Worm (Caenorhabditis elegans) whole organism, L2 larva: ENCODE measurements around the gene cblc-1.
A peak's percentile ranks its signal among the peaks of the same experiment; 100 is the strongest.

Source experiments
- C34F6.9 ChIP-seq: fragments of 150-350 bp; optimal IDR thresholded peaks from 2 replicates; lab custom pipeline; 2014; ENCODE audit warnings: missing biosample characterization, missing genetic modification characterization
- F13H6.1 ChIP-seq: sonication (generic microtip); optimal IDR thresholded peaks from 2 replicates; lab custom pipeline; 2016; ENCODE audit warnings: missing genetic modification characterization, missing compliant biosample characterization
- ZK546.5 ChIP-seq: sonication (generic microtip); optimal IDR thresholded peaks from 2 replicates; lab custom pipeline; 2017; ENCODE audit warnings: missing biosample characterization, missing genetic modification characterization
- aly-2 ChIP-seq: fragments of 150-350 bp; optimal IDR thresholded peaks from 2 replicates; lab custom pipeline; 2014; ENCODE audit warnings: missing biosample characterization, missing genetic modification characterization
- ama-1 ChIP-seq: fragments of 150-350 bp; optimal IDR thresholded peaks from 2 replicates; lab custom pipeline; 2018; ENCODE audit warnings: inconsistent platforms
- blmp-1 ChIP-seq: sonication (generic microtip); optimal IDR thresholded peaks from 2 replicates; lab custom pipeline; 2017; ENCODE audit warnings: missing genetic modification characterization, mild to moderate bottlenecking, missing compliant biosample characterization, antibody characterized with exemption, moderate library complexity; ENCODE audit not compliant: insufficient read depth
- ceh-16 ChIP-seq: fragments of 150-350 bp; optimal IDR thresholded peaks from 2 replicates; lab custom pipeline; 2014; ENCODE audit warnings: missing biosample characterization, missing genetic modification characterization
- ceh-82 ChIP-seq: fragments of 150-350 bp; optimal IDR thresholded peaks from 2 replicates; lab custom pipeline; 2014; ENCODE audit warnings: missing biosample characterization, missing genetic modification characterization
- crh-2 ChIP-seq: sonication (generic microtip); optimal IDR thresholded peaks from 2 replicates; lab custom pipeline; 2017; ENCODE audit warnings: missing biosample characterization, missing genetic modification characterization
- egl-27 ChIP-seq: sonication (generic microtip); optimal IDR thresholded peaks from 3 replicates; lab custom pipeline; 2017; ENCODE audit warnings: missing biosample characterization, missing genetic modification reagents, missing genetic modification characterization
- elt-1 ChIP-seq: fragments of 150-350 bp; optimal IDR thresholded peaks from 2 replicates; lab custom pipeline; 2014; ENCODE audit warnings: missing biosample characterization, missing genetic modification characterization
- elt-3 ChIP-seq: sonication (generic microtip); optimal IDR thresholded peaks from 2 replicates; lab custom pipeline; 2017; ENCODE audit warnings: missing biosample characterization, missing genetic modification characterization
- fos-1 ChIP-seq: fragments of 150-350 bp; optimal IDR thresholded peaks from 2 replicates; lab custom pipeline; 2014; ENCODE audit warnings: missing biosample characterization, missing genetic modification characterization
- gmeb-1 ChIP-seq: fragments of 150-350 bp; optimal IDR thresholded peaks from 2 replicates; lab custom pipeline; 2014; ENCODE audit warnings: missing biosample characterization, missing genetic modification characterization
- lin-11 ChIP-seq: fragments of 150-350 bp; sonication (generic microtip); optimal IDR thresholded peaks from 2 replicates; lab custom pipeline; 2014; ENCODE audit warnings: missing biosample characterization, missing genetic modification characterization, inconsistent platforms, mixed read lengths
- lin-13 ChIP-seq: fragments of 150-350 bp; optimal IDR thresholded peaks from 2 replicates; lab custom pipeline; 2014; ENCODE audit warnings: missing biosample characterization, missing genetic modification reagents, missing genetic modification characterization
- lsy-2 ChIP-seq, 2 experiments: fragments of 150-350 bp in 1 of 2; sonication (generic microtip) in 1 of 2; optimal IDR thresholded peaks; 2 replicates each; lab custom pipeline; 2014 to 2017; ENCODE audit warnings: missing biosample characterization in 2 of 2, missing genetic modification characterization in 2 of 2
- mbf-1 ChIP-seq: sonication (generic microtip); optimal IDR thresholded peaks from 2 replicates; lab custom pipeline; 2017; ENCODE audit warnings: missing biosample characterization, missing genetic modification characterization
- nhr-10 ChIP-seq: sonication (generic microtip); optimal IDR thresholded peaks from 2 replicates; lab custom pipeline; 2017; ENCODE audit warnings: missing biosample characterization, missing genetic modification characterization
- nhr-11 ChIP-seq: fragments of 150-350 bp; optimal IDR thresholded peaks from 2 replicates; lab custom pipeline; 2014; ENCODE audit warnings: missing biosample characterization, missing genetic modification characterization
- nhr-12 ChIP-seq: fragments of 150-350 bp; optimal IDR thresholded peaks from 2 replicates; lab custom pipeline; 2014; ENCODE audit warnings: missing biosample characterization, missing genetic modification characterization
- nhr-129 ChIP-seq: fragments of 150-350 bp; optimal IDR thresholded peaks from 2 replicates; lab custom pipeline; 2014; ENCODE audit warnings: missing biosample characterization, missing genetic modification characterization
- nhr-21 ChIP-seq: fragments of 150-350 bp; optimal IDR thresholded peaks from 2 replicates; lab custom pipeline; 2014; ENCODE audit warnings: missing biosample characterization, missing genetic modification characterization
- nhr-23 ChIP-seq: fragments of 150-350 bp; optimal IDR thresholded peaks from 2 replicates; lab custom pipeline; 2014; ENCODE audit warnings: missing biosample characterization, missing genetic modification reagents, missing genetic modification characterization
- nhr-25 ChIP-seq: fragments of 150-350 bp; sonication (generic microtip); optimal IDR thresholded peaks from 3 replicates; lab custom pipeline; 2014; ENCODE audit warnings: missing biosample characterization, missing genetic modification characterization
- nhr-6 ChIP-seq: fragments of 150-350 bp; optimal IDR thresholded peaks from 2 replicates; lab custom pipeline; 2014; ENCODE audit warnings: missing biosample characterization, missing genetic modification characterization
- peb-1 ChIP-seq: fragments of 150-350 bp; optimal IDR thresholded peaks from 2 replicates; lab custom pipeline; 2014; ENCODE audit warnings: missing biosample characterization, missing genetic modification characterization
- sem-4 ChIP-seq: fragments of 150-350 bp; optimal IDR thresholded peaks from 2 replicates; lab custom pipeline; 2014; ENCODE audit warnings: missing biosample characterization, missing genetic modification reagents, missing genetic modification characterization
- skn-1 ChIP-seq: sonication (generic microtip); optimal IDR thresholded peaks from 2 replicates; lab custom pipeline; 2017; ENCODE audit warnings: missing biosample characterization, missing genetic modification characterization
- sma-3 ChIP-seq: sonication (generic microtip); optimal IDR thresholded peaks from 2 replicates; lab custom pipeline; 2016; ENCODE audit warnings: missing genetic modification reagents, missing genetic modification characterization, missing compliant biosample characterization
- sma-9 ChIP-seq, 2 experiments: fragments of 150-350 bp in 1 of 2; sonication (generic microtip) in 1 of 2; optimal IDR thresholded peaks; 2 replicates each; lab custom pipeline; 2014 to 2016; ENCODE audit warnings: missing genetic modification characterization in 2 of 2, mild to moderate bottlenecking in 1 of 2, missing biosample characterization in 1 of 2, missing compliant biosample characterization in 1 of 2, missing genetic modification reagents in 1 of 2, moderate library complexity in 1 of 2
- snpc-4 ChIP-seq: fragments of 150-350 bp; optimal IDR thresholded peaks from 2 replicates; lab custom pipeline; 2014; ENCODE audit warnings: missing biosample characterization, missing genetic modification characterization
- unc-39 ChIP-seq: fragments of 150-350 bp; optimal IDR thresholded peaks from 2 replicates; lab custom pipeline; 2014; ENCODE audit warnings: missing biosample characterization, missing genetic modification characterization
- unc-55 ChIP-seq: fragments of 150-350 bp; sonication (generic microtip); optimal IDR thresholded peaks from 3 replicates; lab custom pipeline; 2014; ENCODE audit warnings: missing biosample characterization, missing genetic modification reagents, missing genetic modification characterization
- ztf-1 ChIP-seq: fragments of 200-800 bp; sonication (Bioruptor generic); conservative IDR thresholded peaks from 2 replicates; pipeline ENCODE4 v1.3.6; 2022; ENCODE audit warnings: missing genetic modification characterization, missing compliant biosample characterization
- ztf-4 ChIP-seq: fragments of 150-350 bp; optimal IDR thresholded peaks from 2 replicates; lab custom pipeline; 2014; ENCODE audit warnings: missing biosample characterization, missing genetic modification characterization

The cblc-1 gene

ce11 chrII:4968863-4969262, 27.9 kb upstream of the cblc-1 start, which contains the start of gene shc-2:
TSS of gene shc-2 (plus strand) at chrII:4969163.
- TF ChIP-seq sem-4 (tag; lab: Kevin White, UChicago), result no peak
- no peak for TF ChIP-seq ceh-82 (tag; lab: Kevin White, UChicago)
- TF ChIP-seq nhr-11, result no peak
- no peak for TF ChIP-seq elt-1 (tag; lab: Kevin White, UChicago)
- no peak for TF ChIP-seq lin-11 (tag; lab: Kevin White, UChicago)
- TF ChIP-seq nhr-23 (tag; lab: Kevin White, UChicago), result no peak

ce11 chrII:4967636-4968035, 26.7 kb upstream of the cblc-1 start:
- TF ChIP-seq fos-1 (tag; lab: Kevin White, UChicago) (peak; percentile 26), nhr-6 (tag; lab: Kevin White, UChicago) (no peak), unc-39 (tag; lab: Kevin White, UChicago) (no peak), aly-2 (no peak), sma-3 (GFP tag; lab: Kevin White, UChicago) (no peak)

DNA sequence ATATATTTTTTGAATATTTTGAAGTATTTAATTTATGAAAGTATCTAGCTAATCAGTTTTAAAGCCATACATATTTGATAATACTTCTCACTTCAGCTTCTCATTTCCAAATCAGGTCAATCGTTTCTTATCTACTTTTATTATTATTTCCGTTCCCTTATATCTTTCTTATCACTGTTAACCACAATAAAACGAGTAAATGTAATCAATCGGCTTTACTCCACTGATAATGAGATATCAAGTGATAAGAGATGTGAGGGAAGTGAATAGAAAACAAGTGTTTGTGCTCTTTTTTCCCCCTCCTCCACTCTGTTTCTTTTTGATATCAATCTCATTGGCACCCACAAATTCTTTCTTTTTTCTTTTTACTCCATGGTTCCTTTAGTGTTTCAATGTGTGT, 25.6 kb upstream of the cblc-1 start:
- TF ChIP-seq lin-11 (tag; lab: Kevin White, UChicago) (no peak), nhr-23 (tag; lab: Kevin White, UChicago) (no peak), egl-27 (tag; lab: Kevin White, UChicago) (no peak), nhr-10 (no peak), elt-3 (tag; lab: Kevin White, UChicago) (no peak), nhr-12 (no peak), blmp-1 (tag; lab: Kevin White, UChicago) (no peak)

ce11 chrII:4960690-4961089, 19.7 kb upstream of the cblc-1 start:
- TF ChIP-seq sma-3 (GFP tag; lab: Kevin White, UChicago) (peak; percentile 19), fos-1 (tag; lab: Kevin White, UChicago) (peak; percentile 42), nhr-23 (tag; lab: Kevin White, UChicago) (no peak), ZK546.5 (no peak), sma-9 (GFP tag; optimal IDR thresholded peaks at IDR 0.05; lab: Kevin White, UChicago) (peak; percentile 16), sma-9 (tag; optimal IDR thresholded peaks at IDR 0.05; lab: Kevin White, UChicago) (no peak), peb-1 (tag; lab: Kevin White, UChicago) (no peak), ztf-4 (no peak), C34F6.9 (tag; lab: Kevin White, UChicago) (no peak), blmp-1 (tag; lab: Kevin White, UChicago) (no peak)

DNA sequence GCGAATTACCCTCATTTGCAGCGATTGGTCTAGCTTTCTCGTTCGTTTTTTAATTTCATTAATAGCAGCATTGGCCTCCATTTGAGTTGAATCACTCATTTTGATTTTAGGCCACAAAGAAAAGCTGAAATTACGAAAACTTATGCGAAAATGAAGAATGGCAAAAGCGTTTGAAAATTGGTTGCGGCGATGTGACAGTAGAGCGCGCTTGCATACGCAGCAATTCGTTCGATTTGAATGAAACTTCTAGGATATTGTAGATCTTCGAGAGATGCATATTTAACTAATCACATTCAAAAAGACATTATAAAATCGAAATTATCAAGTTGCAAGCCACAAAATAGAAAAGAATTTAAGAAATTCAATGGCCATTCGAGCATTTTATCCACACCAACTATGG, 18.8 kb upstream of the cblc-1 start, which contains the start of gene ulp-2:
Gene ulp-2 (minus strand): TSS at position 158 of the 400 bp plus-strand sequence.
- peak in 1 of 2 experiments; percentile 26 for TF ChIP-seq lsy-2 (tag; optimal IDR thresholded peaks at IDR 0.05; lab: Kevin White, UChicago)
- no peak for TF ChIP-seq ztf-1
- no peak for TF ChIP-seq ceh-16
- no peak for TF ChIP-seq sem-4 (tag; lab: Kevin White, UChicago)
- no peak for TF ChIP-seq fos-1 (tag; lab: Kevin White, UChicago)
- TF ChIP-seq nhr-129 (tag; lab: Kevin White, UChicago), result peak; percentile 58
- peak; percentile 39 for TF ChIP-seq unc-55
- peak; percentile 46 for TF ChIP-seq C34F6.9 (tag; lab: Kevin White, UChicago)
- no peak for TF ChIP-seq mbf-1 (tag; lab: Kevin White, UChicago)

ce11 chrII:4955353-4955752, 14.4 kb upstream of the cblc-1 start, which contains the start of gene pbs-3:
TSS of gene pbs-3 (minus strand) at chrII:4955427.
- TF ChIP-seq C34F6.9 (tag; lab: Kevin White, UChicago) (peak; percentile 77), lin-11 (tag; lab: Kevin White, UChicago) (peak; percentile 28), elt-3 (tag; lab: Kevin White, UChicago) (no peak), snpc-4 (tag; lab: Kevin White, UChicago) (peak; percentile 33), nhr-21 (tag; lab: Kevin White, UChicago) (peak; percentile 41), ama-1 (peak; percentile 60), F13H6.1 (peak; percentile 13), sma-9 (GFP tag; optimal IDR thresholded peaks at IDR 0.05; lab: Kevin White, UChicago) (peak; percentile 33), sma-9 (tag; optimal IDR thresholded peaks at IDR 0.05; lab: Kevin White, UChicago) (no peak), lin-13 (GFP tag; lab: Kevin White, UChicago) (peak; percentile 76), unc-55 (peak; percentile 79), nhr-25 (peak; percentile 46), gmeb-1 (peak; percentile 25), nhr-12 (no peak), nhr-6 (tag; lab: Kevin White, UChicago) (no peak), lsy-2 (tag; optimal IDR thresholded peaks at IDR 0.05; lab: Kevin White, UChicago) (peak; percentile 22 to 76), aly-2 (no peak), crh-2 (tag; lab: Kevin White, UChicago) (peak; percentile 73), nhr-129 (tag; lab: Kevin White, UChicago) (peak; percentile 84), sma-3 (GFP tag; lab: Kevin White, UChicago) (peak; percentile 45), skn-1 (peak; percentile 89), fos-1 (tag; lab: Kevin White, UChicago) (peak; percentile 37), sem-4 (tag; lab: Kevin White, UChicago) (no peak)
